Worm (Caenorhabditis elegans) whole organism, L2 larva: ENCODE measurements around the gene F26F12.3.

Experiments
- C34F6.9 ChIP-seq: fragments of 150-350 bp; optimal IDR thresholded peaks from 2 replicates; lab custom pipeline; 2014; ENCODE audit warnings: missing biosample characterization, missing genetic modification characterization
- F13H6.1 ChIP-seq: sonication (generic microtip); optimal IDR thresholded peaks from 2 replicates; lab custom pipeline; 2016; ENCODE audit warnings: missing genetic modification characterization, missing compliant biosample characterization
- R02D3.7 ChIP-seq: fragments of 150-350 bp; optimal IDR thresholded peaks from 2 replicates; lab custom pipeline; 2014; ENCODE audit warnings: missing biosample characterization, missing genetic modification characterization
- Y55F3AM.14 ChIP-seq: fragments of 200-800 bp; sonication (Bioruptor generic); optimal IDR thresholded peaks from 2 replicates; lab custom pipeline; 2018; ENCODE audit warnings: mild to moderate bottlenecking, missing genetic modification characterization, missing compliant biosample characterization
- ZK546.5 ChIP-seq: sonication (generic microtip); optimal IDR thresholded peaks from 2 replicates; lab custom pipeline; 2017; ENCODE audit warnings: missing biosample characterization, missing genetic modification characterization
- alr-1 ChIP-seq: fragments of 150-350 bp; optimal IDR thresholded peaks from 2 replicates; lab custom pipeline; 2014; ENCODE audit warnings: missing biosample characterization, missing genetic modification characterization
- aly-2 ChIP-seq: fragments of 150-350 bp; optimal IDR thresholded peaks from 2 replicates; lab custom pipeline; 2014; ENCODE audit warnings: missing biosample characterization, missing genetic modification characterization
- ama-1 ChIP-seq: fragments of 150-350 bp; optimal IDR thresholded peaks from 2 replicates; lab custom pipeline; 2018; ENCODE audit warnings: inconsistent platforms
- blmp-1 ChIP-seq: sonication (generic microtip); optimal IDR thresholded peaks from 2 replicates; lab custom pipeline; 2017; ENCODE audit warnings: missing genetic modification characterization, mild to moderate bottlenecking, missing compliant biosample characterization, antibody characterized with exemption, moderate library complexity; ENCODE audit not compliant: insufficient read depth
- ceh-82 ChIP-seq: fragments of 150-350 bp; optimal IDR thresholded peaks from 2 replicates; lab custom pipeline; 2014; ENCODE audit warnings: missing biosample characterization, missing genetic modification characterization
- crh-2 ChIP-seq: sonication (generic microtip); optimal IDR thresholded peaks from 2 replicates; lab custom pipeline; 2017; ENCODE audit warnings: missing biosample characterization, missing genetic modification characterization
- egl-27 ChIP-seq: sonication (generic microtip); optimal IDR thresholded peaks from 3 replicates; lab custom pipeline; 2017; ENCODE audit warnings: missing biosample characterization, missing genetic modification reagents, missing genetic modification characterization
- elt-1 ChIP-seq: fragments of 150-350 bp; optimal IDR thresholded peaks from 2 replicates; lab custom pipeline; 2014; ENCODE audit warnings: missing biosample characterization, missing genetic modification characterization
- elt-3 ChIP-seq: sonication (generic microtip); optimal IDR thresholded peaks from 2 replicates; lab custom pipeline; 2017; ENCODE audit warnings: missing biosample characterization, missing genetic modification characterization
- fos-1 ChIP-seq: fragments of 150-350 bp; optimal IDR thresholded peaks from 2 replicates; lab custom pipeline; 2014; ENCODE audit warnings: missing biosample characterization, missing genetic modification characterization
- gmeb-1 ChIP-seq: fragments of 150-350 bp; optimal IDR thresholded peaks from 2 replicates; lab custom pipeline; 2014; ENCODE audit warnings: missing biosample characterization, missing genetic modification characterization
- lin-11 ChIP-seq: fragments of 150-350 bp; sonication (generic microtip); optimal IDR thresholded peaks from 2 replicates; lab custom pipeline; 2014; ENCODE audit warnings: missing biosample characterization, missing genetic modification characterization, inconsistent platforms, mixed read lengths
- lin-13 ChIP-seq: fragments of 150-350 bp; optimal IDR thresholded peaks from 2 replicates; lab custom pipeline; 2014; ENCODE audit warnings: missing biosample characterization, missing genetic modification reagents, missing genetic modification characterization
- lin-39 ChIP-seq: fragments of 150-350 bp; optimal IDR thresholded peaks from 2 replicates; lab custom pipeline; 2014; ENCODE audit warnings: missing biosample characterization, missing genetic modification reagents, missing genetic modification characterization
- lsy-2 ChIP-seq, 2 experiments: fragments of 150-350 bp in 1 of 2; sonication (generic microtip) in 1 of 2; optimal IDR thresholded peaks; 2 replicates each; lab custom pipeline; 2014 to 2017; ENCODE audit warnings: missing biosample characterization in 2 of 2, missing genetic modification characterization in 2 of 2
- mab-5 ChIP-seq: fragments of 150-350 bp; optimal IDR thresholded peaks from 2 replicates; lab custom pipeline; 2014; ENCODE audit warnings: missing biosample characterization, missing genetic modification characterization
- mbf-1 ChIP-seq: sonication (generic microtip); optimal IDR thresholded peaks from 2 replicates; lab custom pipeline; 2017; ENCODE audit warnings: missing biosample characterization, missing genetic modification characterization
- mdl-1 ChIP-seq, 2 experiments: fragments of 150-350 bp in 1 of 2; sonication (generic microtip) in 1 of 2; optimal IDR thresholded peaks; 2 replicates each; lab custom pipeline; 2017; ENCODE audit warnings: missing biosample characterization in 2 of 2, missing genetic modification characterization in 2 of 2
- nhr-11 ChIP-seq: fragments of 150-350 bp; optimal IDR thresholded peaks from 2 replicates; lab custom pipeline; 2014; ENCODE audit warnings: missing biosample characterization, missing genetic modification characterization
- nhr-12 ChIP-seq: fragments of 150-350 bp; optimal IDR thresholded peaks from 2 replicates; lab custom pipeline; 2014; ENCODE audit warnings: missing biosample characterization, missing genetic modification characterization
- nhr-129 ChIP-seq: fragments of 150-350 bp; optimal IDR thresholded peaks from 2 replicates; lab custom pipeline; 2014; ENCODE audit warnings: missing biosample characterization, missing genetic modification characterization
- nhr-21 ChIP-seq: fragments of 150-350 bp; optimal IDR thresholded peaks from 2 replicates; lab custom pipeline; 2014; ENCODE audit warnings: missing biosample characterization, missing genetic modification characterization
- nhr-23 ChIP-seq: fragments of 150-350 bp; optimal IDR thresholded peaks from 2 replicates; lab custom pipeline; 2014; ENCODE audit warnings: missing biosample characterization, missing genetic modification reagents, missing genetic modification characterization
- nhr-237 ChIP-seq: fragments of 150-350 bp; optimal IDR thresholded peaks from 2 replicates; lab custom pipeline; 2014; ENCODE audit warnings: missing biosample characterization, missing genetic modification characterization
- nhr-25 ChIP-seq: fragments of 150-350 bp; sonication (generic microtip); optimal IDR thresholded peaks from 3 replicates; lab custom pipeline; 2014; ENCODE audit warnings: missing biosample characterization, missing genetic modification characterization
- nhr-6 ChIP-seq: fragments of 150-350 bp; optimal IDR thresholded peaks from 2 replicates; lab custom pipeline; 2014; ENCODE audit warnings: missing biosample characterization, missing genetic modification characterization
- nhr-77 ChIP-seq: fragments of 150-350 bp; optimal IDR thresholded peaks from 2 replicates; lab custom pipeline; 2014; ENCODE audit warnings: missing biosample characterization, missing genetic modification characterization
- peb-1 ChIP-seq: fragments of 150-350 bp; optimal IDR thresholded peaks from 2 replicates; lab custom pipeline; 2014; ENCODE audit warnings: missing biosample characterization, missing genetic modification characterization
- sem-4 ChIP-seq: fragments of 150-350 bp; optimal IDR thresholded peaks from 2 replicates; lab custom pipeline; 2014; ENCODE audit warnings: missing biosample characterization, missing genetic modification reagents, missing genetic modification characterization
- sma-3 ChIP-seq: sonication (generic microtip); optimal IDR thresholded peaks from 2 replicates; lab custom pipeline; 2016; ENCODE audit warnings: missing genetic modification reagents, missing genetic modification characterization, missing compliant biosample characterization
- sma-9 ChIP-seq, 2 experiments: fragments of 150-350 bp in 1 of 2; sonication (generic microtip) in 1 of 2; optimal IDR thresholded peaks; 2 replicates each; lab custom pipeline; 2014 to 2016; ENCODE audit warnings: missing genetic modification characterization in 2 of 2, mild to moderate bottlenecking in 1 of 2, missing biosample characterization in 1 of 2, missing compliant biosample characterization in 1 of 2, missing genetic modification reagents in 1 of 2, moderate library complexity in 1 of 2
- snpc-4 ChIP-seq: fragments of 150-350 bp; optimal IDR thresholded peaks from 2 replicates; lab custom pipeline; 2014; ENCODE audit warnings: missing biosample characterization, missing genetic modification characterization
- unc-55 ChIP-seq: fragments of 150-350 bp; sonication (generic microtip); optimal IDR thresholded peaks from 3 replicates; lab custom pipeline; 2014; ENCODE audit warnings: missing biosample characterization, missing genetic modification reagents, missing genetic modification characterization
- unc-62 ChIP-seq: fragments of 150-350 bp; optimal IDR thresholded peaks from 2 replicates; lab custom pipeline; 2014; ENCODE audit warnings: missing biosample characterization, missing genetic modification reagents, missing genetic modification characterization
- zag-1 ChIP-seq: fragments of 150-350 bp; optimal IDR thresholded peaks from 2 replicates; lab custom pipeline; 2014; ENCODE audit warnings: missing biosample characterization, missing genetic modification characterization
- ztf-1 ChIP-seq: fragments of 200-800 bp; sonication (Bioruptor generic); conservative IDR thresholded peaks from 2 replicates; pipeline ENCODE4 v1.3.6; 2022; ENCODE audit warnings: missing genetic modification characterization, missing compliant biosample characterization
- ztf-11 ChIP-seq: sonication (generic microtip); optimal IDR thresholded peaks from 2 replicates; lab custom pipeline; 2017; ENCODE audit warnings: missing biosample characterization, missing genetic modification characterization

The F26F12.3 gene

DNA sequence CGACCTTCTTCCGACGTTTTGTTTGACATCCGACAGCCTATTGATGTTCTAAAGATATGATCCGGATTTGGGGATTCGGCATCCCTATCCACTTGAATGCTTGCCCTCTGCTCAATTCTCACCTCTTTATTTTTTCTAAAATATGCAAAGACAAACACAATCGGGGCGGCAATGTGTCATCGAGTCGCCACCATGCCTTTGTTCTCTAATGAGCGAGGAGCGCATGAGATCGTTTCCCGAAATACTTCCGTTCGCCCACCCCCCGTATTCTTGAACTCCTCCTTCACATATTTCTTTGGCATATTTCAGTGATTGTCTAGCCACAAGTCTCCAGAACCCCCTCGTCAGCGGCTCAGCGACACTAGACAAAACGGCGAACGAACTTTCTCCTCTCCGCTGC, 46.1 kb downstream of the F26F12.3 start, which contains the start of gene cyn-17:
cyn-17 (plus strand) TSS at position 301 of the 400 bp plus-strand sequence.
- TF ChIP-seq lin-39 (no peak), alr-1 (tag; lab: Kevin White, UChicago) (no peak), elt-1 (tag; lab: Kevin White, UChicago) (no peak), egl-27 (no peak), nhr-6 (no peak), F13H6.1 (tag; lab: Kevin White, UChicago) (no peak), lin-13 (GFP tag; lab: Kevin White, UChicago) (no peak), sma-9 (GFP tag; optimal IDR thresholded peaks at IDR 0.05; lab: Kevin White, UChicago) (no peak), sma-9 (tag; optimal IDR thresholded peaks at IDR 0.05; lab: Kevin White, UChicago) (no peak), aly-2 (tag; lab: Kevin White, UChicago) (no peak), nhr-12 (no peak), nhr-11 (no peak), nhr-237 (tag; lab: Kevin White, UChicago) (no peak), unc-62 (GFP tag; lab: Kevin White, UChicago) (no peak)

DNA sequence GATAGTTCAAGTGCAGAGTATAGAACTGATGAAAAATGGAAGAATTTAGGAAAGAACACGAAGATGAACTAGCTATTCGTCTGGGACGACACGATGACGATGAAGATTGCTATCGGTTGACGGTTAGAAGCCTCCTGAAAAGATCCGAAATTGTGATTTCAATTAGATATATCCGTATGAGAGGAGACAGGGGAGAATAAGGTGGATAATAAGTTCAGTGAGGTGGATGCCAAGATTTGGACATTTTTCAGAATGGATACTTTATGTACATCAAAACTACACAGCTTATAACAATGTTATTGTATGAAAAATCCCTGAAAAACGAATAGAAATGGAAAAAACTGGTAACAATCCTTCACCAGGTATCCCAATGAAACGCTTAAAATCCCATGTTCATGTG, 47.4 kb downstream of the F26F12.3 start, which contains the start of gene nstp-3:
nstp-3 (minus strand) TSS at position 101 of the 400 bp plus-strand sequence.
- TF ChIP-seq lin-39 (no peak), lsy-2 (tag; optimal IDR thresholded peaks at IDR 0.05; lab: Kevin White, UChicago) (no peak), nhr-23 (tag; lab: Kevin White, UChicago) (no peak), elt-3 (tag; lab: Kevin White, UChicago) (no peak), Y55F3AM.14 (GFP tag; lab: Kevin White, UChicago) (no peak), snpc-4 (tag; lab: Kevin White, UChicago) (no peak), F13H6.1 (tag; lab: Kevin White, UChicago) (no peak), nhr-129 (tag; lab: Kevin White, UChicago) (no peak), ztf-1 (no peak), mbf-1 (tag; lab: Kevin White, UChicago) (no peak), ama-1 (lab: Kevin White, UChicago) (no peak), mdl-1 (tag; optimal IDR thresholded peaks at IDR 0.05; lab: Kevin White, UChicago) (no peak)
- TF ChIP-seq, all 48 proteins: peak for 0

DNA sequence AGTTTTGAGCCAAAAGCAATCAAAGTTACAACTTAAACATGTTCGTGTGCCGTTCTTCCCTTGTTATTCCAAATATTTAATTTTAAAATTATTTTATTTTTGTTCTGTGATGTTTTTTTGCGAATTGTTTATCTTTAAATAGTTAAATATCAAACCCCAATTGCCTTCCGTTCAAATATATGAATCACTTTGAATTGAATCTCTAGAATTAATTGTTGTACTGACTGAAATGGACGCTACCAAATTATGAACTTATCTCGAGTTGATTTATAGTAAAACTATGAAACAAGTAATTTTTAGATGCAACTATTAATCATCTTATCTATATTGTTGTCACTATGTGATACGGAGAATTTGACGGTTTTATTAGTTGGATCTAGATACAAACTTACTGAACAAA, 53.5 kb downstream of the F26F12.3 start, which contains the start of gene ZC250.2:
ZC250.2 (plus strand) TSS at position 301 of the 400 bp plus-strand sequence.
- TF ChIP-seq nhr-25 (tag; lab: Kevin White, UChicago): no peak
- no peak for TF ChIP-seq ZK546.5 (tag; lab: Kevin White, UChicago)
- TF ChIP-seq sem-4 (tag; lab: Kevin White, UChicago): no peak
- TF ChIP-seq nhr-12: no peak
- no peak for TF ChIP-seq aly-2 (tag; lab: Kevin White, UChicago)
- no peak for TF ChIP-seq nhr-237 (tag; lab: Kevin White, UChicago)

DNA sequence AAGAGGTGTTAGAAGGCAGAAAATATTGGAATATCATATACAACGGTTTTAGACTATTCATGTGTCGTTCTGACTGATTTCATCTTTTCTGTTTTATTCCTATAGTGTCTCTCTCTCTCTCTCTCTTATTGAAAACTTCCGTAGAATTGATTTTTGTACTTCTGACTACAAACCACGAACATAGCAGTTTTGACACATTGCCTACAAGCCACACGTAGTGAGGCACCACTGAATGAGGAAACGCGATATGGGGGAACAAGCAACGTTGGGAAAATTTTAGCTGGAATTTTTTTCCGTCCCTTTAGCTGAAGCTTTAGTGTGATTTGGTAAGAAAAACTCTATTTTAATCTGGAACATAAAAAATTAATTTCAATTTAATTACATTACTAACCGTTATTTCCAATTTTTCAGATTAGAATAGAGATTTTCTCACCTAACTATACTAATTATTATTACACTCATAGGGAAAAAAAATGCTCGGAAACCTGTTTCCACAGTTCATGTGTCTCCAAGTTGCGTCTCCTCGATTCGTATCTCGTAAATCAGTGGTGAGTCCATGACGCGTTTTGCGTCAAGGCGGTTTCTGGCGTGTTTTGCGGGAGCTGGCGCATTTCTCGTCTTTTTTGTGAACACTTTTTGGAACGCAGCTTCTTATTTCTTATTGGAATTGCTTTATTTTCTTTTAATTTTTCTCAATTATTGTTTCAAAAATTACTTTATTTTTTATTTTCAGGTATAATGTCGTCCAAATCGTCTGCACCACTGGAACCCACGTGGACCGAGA, 54.8 kb downstream of the F26F12.3 start, which contains the start of the genes nhr-142 and F44E7.9:
nhr-142 (minus strand) TSS at position 57 of the 784 bp plus-strand sequence.
F44E7.9 (plus strand) TSS at position 734 of the 784 bp plus-strand sequence.
- TF ChIP-seq mab-5 (peak; percentile 83), nhr-21 (tag; lab: Kevin White, UChicago) (peak; percentile 58), C34F6.9 (peak; percentile 87), Y55F3AM.14 (GFP tag; lab: Kevin White, UChicago) (peak; percentile 44), gmeb-1 (tag; lab: Kevin White, UChicago) (peak; percentile 86), egl-27 (peak; percentile 47), ceh-82 (tag; lab: Kevin White, UChicago) (peak; percentile 63), zag-1 (tag; lab: Kevin White, UChicago) (peak; percentile 33), snpc-4 (tag; lab: Kevin White, UChicago) (peak; percentile 30), unc-55 (GFP tag; lab: Kevin White, UChicago) (peak; percentile 90), R02D3.7 (tag; lab: Kevin White, UChicago) (peak; percentile 7), nhr-12 (no peak), sma-9 (GFP tag; optimal IDR thresholded peaks at IDR 0.05; lab: Kevin White, UChicago) (peak; percentile 91), sma-9 (tag; optimal IDR thresholded peaks at IDR 0.05; lab: Kevin White, UChicago) (no peak), F13H6.1 (tag; lab: Kevin White, UChicago) (peak; percentile 85), mbf-1 (tag; lab: Kevin White, UChicago) (no peak), peb-1 (tag; lab: Kevin White, UChicago) (no peak), nhr-6 (peak; percentile 18), aly-2 (tag; lab: Kevin White, UChicago) (no peak), unc-62 (GFP tag; lab: Kevin White, UChicago) (no peak), ztf-11 (tag; lab: Kevin White, UChicago) (peak; percentile 16), lin-11 (peak; percentile 57), lin-13 (GFP tag; lab: Kevin White, UChicago) (peak; percentile 86), nhr-23 (tag; lab: Kevin White, UChicago) (no peak), fos-1 (tag; lab: Kevin White, UChicago) (peak; percentile 66), crh-2 (tag; lab: Kevin White, UChicago) (peak; percentile 69), ztf-1 (no peak), elt-3 (tag; lab: Kevin White, UChicago) (no peak), ZK546.5 (tag; lab: Kevin White, UChicago) (no peak), mdl-1 (tag; optimal IDR thresholded peaks at IDR 0.05; lab: Kevin White, UChicago) (peak in 1 of 2 experiments; percentile 29), blmp-1 (peak; percentile 7), nhr-77 (peak; percentile 16), sma-3 (peak; percentile 90), sem-4 (tag; lab: Kevin White, UChicago) (peak; percentile 64), nhr-129 (tag; lab: Kevin White, UChicago) (peak; percentile 87)
